Fruit fly (Drosophila melanogaster) whole organism, prepupa: Measurements from ENCODE around the gene CG42507.
A peak's percentile ranks its signal among the peaks of the same experiment; 100 is the strongest.

ENCODE experiments used
- CG11294 ChIP-seq: fragments of 200-800 bp; sonication (Bioruptor generic); IDR thresholded peaks from 2 replicates; pipeline ENCODE4 v1.3.6; 2022; ENCODE audit warnings: missing biosample characterization, missing genetic modification characterization
- CG11762 ChIP-seq: fragments of 200-800 bp; sonication (Bioruptor generic); optimal IDR thresholded peaks from 3 replicates; lab custom pipeline; 2016; ENCODE audit warnings: missing biosample characterization, missing genetic modification characterization; ENCODE audit not compliant: insufficient read depth
- CG11902 ChIP-seq: fragments of 200-800 bp; sonication (Bioruptor generic); optimal IDR thresholded peaks from 3 replicates; lab custom pipeline; 2016; ENCODE audit warnings: missing biosample characterization, missing genetic modification characterization
- CG15336 ChIP-seq: fragments of 200-800 bp; sonication (Bioruptor generic); IDR thresholded peaks from 2 replicates; pipeline ENCODE4 v1.3.6; 2022; ENCODE audit warnings: missing biosample characterization, missing genetic modification characterization
- CG6276 ChIP-seq: fragments of 200-800 bp; sonication (Bioruptor generic); optimal IDR thresholded peaks from 2 replicates; lab custom pipeline; 2017; ENCODE audit warnings: missing biosample characterization, mild to moderate bottlenecking, missing genetic modification characterization
- CG6792 ChIP-seq: fragments of 200-800 bp; sonication (Bioruptor generic); optimal IDR thresholded peaks from 3 replicates; lab custom pipeline; 2016; ENCODE audit warnings: missing biosample characterization, missing genetic modification characterization
- Eip75B ChIP-seq: fragments of 200-800 bp; sonication (Bioruptor generic); optimal IDR thresholded peaks from 3 replicates; lab custom pipeline; 2016; ENCODE audit warnings: missing biosample characterization, missing genetic modification characterization
- Hr38 ChIP-seq: sonication (Bioruptor generic); optimal IDR thresholded peaks from 2 replicates; lab custom pipeline; 2016; ENCODE audit warnings: missing biosample characterization, missing genetic modification characterization
- OdsH ChIP-seq: fragments of 200-800 bp; sonication (Bioruptor generic); optimal IDR thresholded peaks from 3 replicates; lab custom pipeline; 2016; ENCODE audit warnings: missing biosample characterization, missing genetic modification characterization
- Sox14 ChIP-seq: fragments of 200-800 bp; sonication (Bioruptor generic); optimal IDR thresholded peaks from 3 replicates; lab custom pipeline; 2016; ENCODE audit warnings: missing biosample characterization, missing genetic modification characterization
- svp ChIP-seq: fragments of 200-800 bp; sonication (Bioruptor generic); peaks from one replicate; lab custom pipeline; 2016; ENCODE audit warnings: missing biosample characterization, missing genetic modification characterization

- TF ChIP-seq CG11294 (GFP tag; lab: Robert Waterston, UW): no peak
- TF ChIP-seq svp (GFP tag; lab: Kevin White, UChicago): peak; percentile 88
- TF ChIP-seq CG11902 (GFP tag; lab: Kevin White, UChicago): no peak
- no peak for TF ChIP-seq CG6792
- no peak for TF ChIP-seq OdsH (GFP tag; lab: Kevin White, UChicago)
- no peak for TF ChIP-seq CG6276 (GFP tag; lab: Kevin White, UChicago)
- TF ChIP-seq Hr38: no peak
- no peak for TF ChIP-seq Eip75B (GFP tag; lab: Kevin White, UChicago)
- no peak for TF ChIP-seq CG15336 (GFP tag; lab: Robert Waterston, UW)
- TF ChIP-seq Sox14 (GFP tag; lab: Kevin White, UChicago): no peak
- TF ChIP-seq CG11762 (GFP tag; lab: Kevin White, UChicago): no peak
Measured at dm6 chr3L:14779289-14779688, 21.5 kb upstream of the CG42507 start.
